Worm (Caenorhabditis elegans) whole organism, L2 larva: ENCODE results near the gene F13B12.4.

Source experiments
- F13H6.1 ChIP-seq: sonication (generic microtip); optimal IDR thresholded peaks from 2 replicates; lab custom pipeline; 2016; ENCODE audit warnings: missing genetic modification characterization, missing compliant biosample characterization
- dmd-4 ChIP-seq: sonication (generic microtip); optimal IDR thresholded peaks from 2 replicates; lab custom pipeline; 2017; ENCODE audit warnings: missing biosample characterization, missing genetic modification characterization
- fos-1 ChIP-seq: fragments of 150-350 bp; optimal IDR thresholded peaks from 2 replicates; lab custom pipeline; 2014; ENCODE audit warnings: missing biosample characterization, missing genetic modification characterization
- nhr-11 ChIP-seq: fragments of 150-350 bp; optimal IDR thresholded peaks from 2 replicates; lab custom pipeline; 2014; ENCODE audit warnings: missing biosample characterization, missing genetic modification characterization
- nhr-237 ChIP-seq: fragments of 150-350 bp; optimal IDR thresholded peaks from 2 replicates; lab custom pipeline; 2014; ENCODE audit warnings: missing biosample characterization, missing genetic modification characterization
- unc-62 ChIP-seq: fragments of 150-350 bp; optimal IDR thresholded peaks from 2 replicates; lab custom pipeline; 2014; ENCODE audit warnings: missing biosample characterization, missing genetic modification reagents, missing genetic modification characterization

DNA sequence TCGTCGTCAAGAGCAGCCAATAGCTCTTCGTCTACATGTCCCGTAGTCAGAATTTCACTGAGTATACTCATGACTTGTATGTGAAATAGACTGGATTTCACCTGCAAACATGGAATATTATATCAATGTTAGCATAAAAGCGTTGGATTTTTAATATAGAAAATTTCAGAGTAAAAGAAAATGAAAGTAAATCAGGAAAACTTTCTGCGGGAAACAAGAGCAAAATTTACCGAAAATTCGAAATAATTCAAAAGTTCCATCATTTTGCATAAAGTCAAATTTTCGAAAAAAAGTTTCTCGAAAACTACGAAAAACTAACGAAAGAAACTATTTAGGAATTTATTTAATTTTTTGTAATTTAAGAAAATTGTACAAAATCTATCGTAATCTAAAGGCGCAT lies 31.9 kb downstream of the F13B12.4 start, which contains the start of gene F13B12.6:
- no peak for TF ChIP-seq fos-1 (tag; lab: Kevin White, UChicago)
- TF ChIP-seq nhr-11 (tag; lab: Kevin White, UChicago): no peak
- TF ChIP-seq unc-62 (GFP tag; lab: Kevin White, UChicago): no peak
- TF ChIP-seq F13H6.1 (tag; lab: Kevin White, UChicago): no peak
- TF ChIP-seq dmd-4: no peak
- TF ChIP-seq nhr-237 (tag; lab: Kevin White, UChicago): no peak
